Worm (Caenorhabditis elegans): ENCODE measurements around the gene flp-23.

DNA sequence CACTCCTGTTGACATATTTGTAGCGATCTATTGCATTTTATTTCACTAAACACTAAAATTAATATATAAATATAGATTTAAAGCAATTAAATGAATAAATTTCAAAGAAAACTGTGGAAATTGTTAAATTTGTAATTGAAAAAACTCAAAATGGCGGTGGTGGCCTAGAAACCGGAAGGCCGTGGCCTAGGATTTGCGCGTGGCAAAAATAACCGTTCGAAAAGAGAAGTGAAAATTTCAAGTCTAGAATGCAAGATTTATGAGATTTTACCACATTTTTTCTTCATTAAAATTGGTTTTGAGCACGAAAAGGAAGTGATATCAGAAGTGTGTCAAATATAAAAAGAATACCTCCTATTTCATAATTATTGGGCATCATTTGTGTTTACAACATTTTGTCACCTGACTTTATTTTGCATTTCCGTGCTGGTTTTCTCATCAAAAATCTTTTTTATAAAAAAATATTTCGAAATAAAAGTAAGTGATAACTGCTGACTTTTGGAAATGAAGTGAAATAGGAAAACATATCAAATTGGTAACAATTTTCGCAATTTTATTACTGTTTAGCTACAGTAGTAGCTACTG, 33.2 kb downstream of the flp-23 start, which contains the start of gene fli-1:
- TF ChIP-seq dmd-4 (tag; optimal IDR thresholded peaks at IDR 0.05; ENCODE audit: borderline replicate concordance), result no peak
- no peak for TF ChIP-seq sdc-2 (tag; optimal IDR thresholded peaks at IDR 0.05)

Data from whole organism, late embryonic.